Worm (Caenorhabditis elegans) whole organism, mixed stage, embryonic: Measurements from ENCODE around the gene T15H9.4.

Experiments
- M03D4.4 ChIP-seq: sonication (generic microtip); optimal IDR thresholded peaks from 2 replicates; lab custom pipeline; 2017; ENCODE audit warnings: mild to moderate bottlenecking, missing genetic modification characterization, missing compliant biosample characterization
- bed-3 ChIP-seq: fragments of 200-800 bp; sonication (Bioruptor generic); optimal IDR thresholded peaks from 3 replicates; lab custom pipeline; 2018; ENCODE audit warnings: mild to moderate bottlenecking, missing genetic modification characterization, moderate library complexity, missing compliant biosample characterization
- blmp-1 ChIP-seq: fragments of 150-350 bp; optimal IDR thresholded peaks from 2 replicates; lab custom pipeline; 2014; ENCODE audit warnings: missing biosample characterization, missing genetic modification characterization
- ceh-39 ChIP-seq: fragments of 150-350 bp; optimal IDR thresholded peaks from 2 replicates; lab custom pipeline; 2014; ENCODE audit warnings: missing biosample characterization, missing genetic modification characterization
- ceh-43 ChIP-seq: fragments of 200-800 bp; sonication (Bioruptor generic); optimal IDR thresholded peaks from 2 replicates; lab custom pipeline; 2018; ENCODE audit warnings: mild to moderate bottlenecking, missing genetic modification characterization, moderate library complexity, missing compliant biosample characterization
- ceh-83 ChIP-seq: fragments of 200-800 bp; sonication (Bioruptor generic); optimal IDR thresholded peaks from 2 replicates; lab custom pipeline; 2018; ENCODE audit warnings: mild to moderate bottlenecking, missing genetic modification characterization, missing compliant biosample characterization
- ces-1 ChIP-seq: fragments of 150-350 bp; optimal IDR thresholded peaks from 2 replicates; lab custom pipeline; 2014; ENCODE audit warnings: missing biosample characterization, missing genetic modification reagents, missing genetic modification characterization
- cnd-1 ChIP-seq: fragments of 200-800 bp; sonication (Bioruptor generic); optimal IDR thresholded peaks from 2 replicates; lab custom pipeline; 2018; ENCODE audit warnings: mild to moderate bottlenecking, missing genetic modification characterization, missing compliant biosample characterization
- drap-1 ChIP-seq: fragments of 200-800 bp; sonication (Bioruptor generic); optimal IDR thresholded peaks from 3 replicates; lab custom pipeline; 2018; ENCODE audit warnings: mild to moderate bottlenecking, missing genetic modification characterization, missing compliant biosample characterization
- elt-1 ChIP-seq: sonication (generic microtip); optimal IDR thresholded peaks from 2 replicates; lab custom pipeline; 2017; ENCODE audit warnings: missing genetic modification characterization, mild to moderate bottlenecking, missing compliant biosample characterization, antibody characterized with exemption, moderate library complexity, borderline replicate concordance; ENCODE audit not compliant: insufficient read depth
- elt-3 ChIP-seq: fragments of 150-350 bp; optimal IDR thresholded peaks from 2 replicates; lab custom pipeline; 2014; ENCODE audit warnings: missing biosample characterization, missing genetic modification characterization
- ham-2 ChIP-seq: fragments of 200-800 bp; sonication (Bioruptor generic); optimal IDR thresholded peaks from 2 replicates; lab custom pipeline; 2018; ENCODE audit warnings: mild to moderate bottlenecking, missing genetic modification characterization, missing compliant biosample characterization
- hlh-1 ChIP-seq: fragments of 150-350 bp; optimal IDR thresholded peaks from 2 replicates; lab custom pipeline; 2014; ENCODE audit warnings: missing biosample characterization, missing genetic modification reagents, missing genetic modification characterization
- lin-13 ChIP-seq: fragments of 150-350 bp; optimal IDR thresholded peaks from 2 replicates; lab custom pipeline; 2014; ENCODE audit warnings: missing biosample characterization, missing genetic modification characterization
- lin-32 ChIP-seq: fragments of 200-800 bp; sonication (Bioruptor generic); optimal IDR thresholded peaks from 2 replicates; lab custom pipeline; 2018; ENCODE audit warnings: mild to moderate bottlenecking, missing genetic modification characterization, missing compliant biosample characterization
- lsy-2 ChIP-seq: fragments of 150-350 bp; optimal IDR thresholded peaks from 2 replicates; lab custom pipeline; 2014; ENCODE audit warnings: missing biosample characterization, missing genetic modification characterization
- mep-1 ChIP-seq: fragments of 150-350 bp; optimal IDR thresholded peaks from 2 replicates; lab custom pipeline; 2017; ENCODE audit warnings: missing biosample characterization, missing genetic modification reagents, missing genetic modification characterization, inconsistent platforms
- nhr-12 ChIP-seq: fragments of 150-350 bp; optimal IDR thresholded peaks from 2 replicates; lab custom pipeline; 2014; ENCODE audit warnings: missing biosample characterization, missing genetic modification characterization
- nhr-2 ChIP-seq: fragments of 150-350 bp; optimal IDR thresholded peaks from 2 replicates; lab custom pipeline; 2014; ENCODE audit warnings: missing biosample characterization, missing genetic modification characterization
- nhr-237 ChIP-seq: fragments of 150-350 bp; optimal IDR thresholded peaks from 2 replicates; lab custom pipeline; 2014; ENCODE audit warnings: missing biosample characterization, missing genetic modification characterization
- nhr-28 ChIP-seq: fragments of 150-350 bp; optimal IDR thresholded peaks from 2 replicates; lab custom pipeline; 2014; ENCODE audit warnings: missing biosample characterization, missing genetic modification characterization
- pha-4 ChIP-seq: fragments of 150-350 bp; optimal IDR thresholded peaks from 2 replicates; lab custom pipeline; 2018; ENCODE audit warnings: missing biosample characterization, missing genetic modification reagents, missing genetic modification characterization
- sem-2 ChIP-seq: fragments of 200-800 bp; sonication (Bioruptor generic); optimal IDR thresholded peaks from 2 replicates; lab custom pipeline; 2018; ENCODE audit warnings: mild to moderate bottlenecking, missing genetic modification characterization, missing compliant biosample characterization
- snpc-4 ChIP-seq: fragments of 150-350 bp; optimal IDR thresholded peaks from 2 replicates; lab custom pipeline; 2014; ENCODE audit warnings: missing biosample characterization, missing genetic modification characterization
- sptf-1 ChIP-seq: sonication (generic microtip); optimal IDR thresholded peaks from 2 replicates; lab custom pipeline; 2017; ENCODE audit warnings: mild to moderate bottlenecking, missing genetic modification characterization, moderate library complexity, missing compliant biosample characterization
- tbx-8 ChIP-seq: fragments of 200-800 bp; sonication (Bioruptor generic); optimal IDR thresholded peaks from 2 replicates; lab custom pipeline; 2018; ENCODE audit warnings: mild to moderate bottlenecking, missing genetic modification characterization, moderate library complexity, missing compliant biosample characterization
- unc-120 ChIP-seq: sonication (generic microtip); optimal IDR thresholded peaks from 2 replicates; lab custom pipeline; 2017; ENCODE audit warnings: missing genetic modification characterization, missing compliant biosample characterization; ENCODE audit not compliant: poor library complexity, severe bottlenecking
- unc-39 ChIP-seq: fragments of 150-350 bp; optimal IDR thresholded peaks from 2 replicates; lab custom pipeline; 2014; ENCODE audit warnings: missing biosample characterization, missing genetic modification characterization
- unc-62 ChIP-seq: fragments of 150-350 bp; optimal IDR thresholded peaks from 2 replicates; lab custom pipeline; 2014; ENCODE audit warnings: missing biosample characterization, missing genetic modification reagents, missing genetic modification characterization
- zip-8 ChIP-seq: fragments of 150-350 bp; optimal IDR thresholded peaks from 2 replicates; lab custom pipeline; 2014; ENCODE audit warnings: missing biosample characterization, missing genetic modification characterization
- ztf-11 ChIP-seq: fragments of 150-350 bp; optimal IDR thresholded peaks from 2 replicates; lab custom pipeline; 2014; ENCODE audit warnings: missing biosample characterization, missing genetic modification characterization

T15H9.4 gene

DNA sequence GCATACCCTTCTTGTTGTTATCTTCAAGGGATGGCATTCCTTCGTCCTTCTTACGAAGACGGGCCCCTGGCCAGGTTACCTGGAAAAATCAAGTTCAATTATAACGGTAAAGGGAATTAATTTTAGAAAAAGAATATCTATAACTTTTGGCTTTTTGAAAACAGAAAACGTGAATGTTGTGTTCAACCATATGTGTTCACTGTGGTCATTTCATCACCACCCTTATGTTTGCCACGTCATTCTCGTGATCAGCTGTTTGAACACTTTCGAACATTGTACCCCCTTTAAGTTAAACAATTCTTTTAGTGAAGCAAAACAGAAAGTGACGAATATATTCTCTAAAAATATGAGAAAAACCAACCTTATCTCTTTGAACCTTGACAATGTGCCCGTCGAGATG lies 7.1 kb downstream of the T15H9.4 start:
- TF ChIP-seq sptf-1 (tag; lab: Kevin White, UChicago) (no peak), elt-1 (tag; lab: Kevin White, UChicago) (no peak), unc-39 (tag; lab: Kevin White, UChicago) (no peak)

DNA sequence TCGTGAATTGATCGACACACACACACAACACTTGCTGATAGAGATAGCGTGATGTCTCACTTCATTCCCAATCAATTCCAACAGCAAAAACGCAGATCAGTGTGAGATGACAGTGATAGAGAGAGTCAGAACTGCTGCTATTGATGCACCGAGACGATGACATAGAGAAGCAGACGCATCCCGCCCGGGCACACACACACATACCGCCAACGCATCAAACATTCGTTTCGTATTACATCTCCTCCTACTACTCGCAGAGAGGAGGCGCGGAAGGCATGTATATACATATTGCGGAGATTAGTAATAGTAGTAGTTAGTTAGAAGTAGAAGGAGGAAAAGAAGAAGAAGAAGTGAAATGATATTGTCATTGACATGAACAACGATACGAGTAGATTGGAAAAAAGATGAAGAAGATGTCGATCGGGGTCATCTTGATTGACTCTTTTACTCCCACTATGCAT lies 7.8 kb downstream of the T15H9.4 start:
- no peak for TF ChIP-seq nhr-237 (tag; lab: Kevin White, UChicago)
- peak; percentile 85 for TF ChIP-seq elt-1 (tag; lab: Kevin White, UChicago)
- no peak for TF ChIP-seq cnd-1 (tag; lab: Kevin White, UChicago)
- TF ChIP-seq drap-1 (GFP tag; lab: Kevin White, UChicago): peak; percentile 42
- TF ChIP-seq nhr-2 (tag; lab: Kevin White, UChicago): no peak
- TF ChIP-seq unc-62: peak; percentile 84
- TF ChIP-seq ham-2 (GFP tag; lab: Kevin White, UChicago): peak; percentile 63
- TF ChIP-seq hlh-1: peak; percentile 70
- peak; percentile 63 for TF ChIP-seq unc-120 (tag; lab: Kevin White, UChicago)
- no peak for TF ChIP-seq ces-1 (GFP tag; lab: Kevin White, UChicago)
- TF ChIP-seq lin-13 (tag; lab: Kevin White, UChicago): no peak
- no peak for TF ChIP-seq ceh-83
- TF ChIP-seq tbx-8 (GFP tag; lab: Kevin White, UChicago): no peak
- TF ChIP-seq bed-3: no peak
- TF ChIP-seq mep-1 (tag; lab: Kevin White, UChicago): no peak
- TF ChIP-seq pha-4: no peak
- no peak for TF ChIP-seq nhr-12 (tag; lab: Kevin White, UChicago)
- no peak for TF ChIP-seq sem-2 (GFP tag; lab: Kevin White, UChicago)
- TF ChIP-seq snpc-4: no peak
- TF ChIP-seq M03D4.4: no peak
- no peak for TF ChIP-seq elt-3
- no peak for TF ChIP-seq lin-32 (GFP tag; lab: Kevin White, UChicago)
- no peak for TF ChIP-seq ztf-11 (tag; lab: Kevin White, UChicago)
- TF ChIP-seq sptf-1 (tag; lab: Kevin White, UChicago): no peak
- no peak for TF ChIP-seq ceh-39 (tag; lab: Kevin White, UChicago)
- TF ChIP-seq nhr-28 (tag; lab: Kevin White, UChicago): no peak

DNA sequence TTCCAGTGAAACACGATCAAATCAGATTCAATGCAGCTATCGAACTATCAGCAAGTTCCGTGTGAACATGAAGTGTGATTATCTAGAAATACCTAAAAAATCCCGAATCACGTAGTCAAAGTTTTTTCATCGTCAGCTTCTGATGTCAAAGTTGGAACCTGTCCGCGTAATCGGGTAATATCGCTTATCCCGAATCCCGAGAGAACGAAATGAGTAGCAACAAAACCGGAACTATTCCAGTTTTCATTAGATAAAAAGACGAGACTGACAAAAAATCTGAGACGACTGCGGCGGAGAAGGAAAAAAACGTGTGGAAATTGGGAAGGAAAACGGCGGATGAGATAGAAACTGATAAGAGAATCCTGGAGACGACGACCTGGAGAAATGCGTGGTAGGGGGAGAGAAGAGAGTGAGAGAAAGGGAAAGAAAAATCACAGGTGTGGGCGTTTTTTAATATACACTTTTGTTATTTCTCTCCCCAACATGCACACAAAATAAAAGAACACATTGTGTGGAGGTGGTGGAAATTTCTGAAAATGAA lies 8.4 kb downstream of the T15H9.4 start:
- no peak for TF ChIP-seq ceh-83
- TF ChIP-seq elt-1 (tag; lab: Kevin White, UChicago): peak; percentile 26

DNA sequence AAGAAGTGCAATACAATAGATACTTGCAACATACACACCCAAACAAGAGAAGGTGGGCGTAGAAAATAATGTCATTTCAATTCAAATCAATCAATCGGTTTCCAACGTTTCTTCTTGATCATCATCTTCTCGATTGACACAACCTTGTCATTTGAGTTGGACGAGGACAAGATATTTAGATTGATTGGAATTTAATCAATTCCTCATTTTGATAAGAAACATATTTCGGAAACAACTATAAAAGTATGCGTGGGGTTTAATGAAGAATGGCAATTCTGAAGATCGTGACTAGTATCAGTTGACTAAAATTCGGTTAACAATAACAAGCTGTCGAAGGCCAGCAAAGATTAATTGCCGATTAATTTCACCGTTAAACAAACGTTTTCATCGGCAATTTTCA lies 8.9 kb downstream of the T15H9.4 start:
- TF ChIP-seq unc-62 (peak; percentile 60), sptf-1 (tag; lab: Kevin White, UChicago) (no peak)

DNA sequence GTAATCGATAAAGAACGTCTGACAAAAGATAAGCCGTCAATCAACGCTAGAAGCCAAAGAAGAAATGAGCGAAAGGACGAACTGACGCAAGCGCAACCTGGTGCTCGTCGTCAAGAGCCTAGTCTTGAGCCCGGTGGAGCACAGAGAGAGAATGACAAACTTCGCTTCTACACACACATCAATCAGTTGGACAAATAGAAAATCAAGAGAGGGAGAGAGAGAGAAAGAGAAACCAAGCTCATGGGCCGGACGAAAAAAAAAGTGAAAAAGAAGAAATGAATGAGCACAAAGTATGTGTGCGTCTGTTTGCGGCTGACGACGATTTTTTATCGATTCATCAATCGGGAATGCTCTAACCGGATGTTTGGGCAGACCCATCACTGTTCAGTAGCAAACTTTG lies 9.4 kb downstream of the T15H9.4 start:
- TF ChIP-seq hlh-1 (peak; percentile 67), unc-120 (tag; lab: Kevin White, UChicago) (peak; percentile 39), bed-3 (no peak), unc-62 (peak; percentile 90)

DNA sequence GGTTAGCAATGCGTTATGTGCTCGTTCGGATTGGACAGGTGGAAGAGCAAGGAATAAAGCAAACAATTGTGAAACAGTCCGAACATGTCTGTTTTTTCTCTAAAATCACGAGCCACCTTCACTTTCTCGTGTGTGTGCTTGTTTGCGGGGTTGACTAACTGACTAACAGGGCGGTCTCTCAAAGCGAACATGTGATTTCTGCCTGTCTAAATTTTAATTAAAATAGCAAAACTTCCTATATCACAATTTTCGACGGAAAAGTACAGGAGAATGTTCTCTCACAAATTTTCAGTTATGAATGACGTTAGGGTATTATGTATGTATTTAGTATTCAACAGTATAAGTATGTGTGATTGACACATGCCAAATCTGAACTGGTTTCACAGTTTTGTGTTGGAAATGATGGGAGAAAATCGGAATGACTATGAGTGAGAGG lies 10.3 kb downstream of the T15H9.4 start:
- TF ChIP-seq unc-39 (tag; lab: Kevin White, UChicago) (no peak), ceh-43 (GFP tag; lab: Kevin White, UChicago) (no peak), ztf-11 (tag; lab: Kevin White, UChicago) (no peak), M03D4.4 (no peak), zip-8 (tag; lab: Kevin White, UChicago) (no peak), lsy-2 (tag; lab: Kevin White, UChicago) (no peak), sptf-1 (tag; lab: Kevin White, UChicago) (no peak), ceh-83 (no peak), drap-1 (GFP tag; lab: Kevin White, UChicago) (no peak), unc-120 (tag; lab: Kevin White, UChicago) (no peak), blmp-1 (tag; lab: Kevin White, UChicago) (no peak), unc-62 (no peak)
